Worm (Caenorhabditis elegans) whole organism, L1 larva: ENCODE measurements around the gene T01B7.5.

ENCODE experiments used
- F16B12.6 ChIP-seq: fragments of 150-350 bp; optimal IDR thresholded peaks from 2 replicates; lab custom pipeline; 2014; ENCODE audit warnings: missing biosample characterization, missing genetic modification characterization
- ceh-82 ChIP-seq, 3 experiments: fragments of 150-350 bp in 1 of 3; sonication (generic microtip) in 2 of 3; optimal IDR thresholded peaks; 2 replicates each; lab custom pipeline; 2014 to 2017; ENCODE audit warnings: missing biosample characterization in 3 of 3, missing genetic modification characterization in 3 of 3
- egl-27 ChIP-seq, 2 experiments: fragments of 150-350 bp in 1 of 2; sonication (generic microtip); optimal IDR thresholded peaks; 3 replicates each; lab custom pipeline; 2017 to 2018; ENCODE audit warnings: missing biosample characterization in 2 of 2, missing genetic modification characterization in 2 of 2, missing genetic modification reagents in 2 of 2
- elt-3 ChIP-seq, 6 experiments: fragments of 150-350 bp in 1 of 6; sonication (generic microtip); optimal IDR thresholded peaks; 2 replicates each; lab custom pipeline; 2017 to 2018; ENCODE audit warnings: missing biosample characterization in 6 of 6, missing genetic modification characterization in 6 of 6, inconsistent platforms in 1 of 6
- lsy-2 ChIP-seq, 2 experiments: fragments of 150-350 bp; optimal IDR thresholded peaks; 2 replicates each; lab custom pipeline; 2014; ENCODE audit warnings: missing biosample characterization in 2 of 2, missing genetic modification characterization in 2 of 2
- unc-130 ChIP-seq: fragments of 150-350 bp; optimal IDR thresholded peaks from 2 replicates; lab custom pipeline; 2017; ENCODE audit warnings: missing biosample characterization, missing genetic modification characterization, inconsistent platforms
- ztf-11 ChIP-seq, 2 experiments: sonication (generic microtip); optimal IDR thresholded peaks; 2 replicates each; lab custom pipeline; 2016 to 2017; ENCODE audit warnings: missing genetic modification characterization in 2 of 2, missing biosample characterization in 1 of 2, missing compliant biosample characterization in 1 of 2

- TF ChIP-seq ceh-82 (tag; optimal IDR thresholded peaks at IDR 0.05; lab: Kevin White, UChicago): no peak
- TF ChIP-seq unc-130 (tag; lab: Kevin White, UChicago): no peak
- no peak for TF ChIP-seq lsy-2 (tag; optimal IDR thresholded peaks at IDR 0.05; lab: Kevin White, UChicago)
- TF ChIP-seq elt-3 (tag; optimal IDR thresholded peaks at IDR 0.05; lab: Kevin White, UChicago): no peak
- TF ChIP-seq ztf-11 (tag; optimal IDR thresholded peaks at IDR 0.05; lab: Kevin White, UChicago): no peak
- no peak for TF ChIP-seq F16B12.6 (tag; lab: Kevin White, UChicago)
- no peak for TF ChIP-seq egl-27 (tag; optimal IDR thresholded peaks at IDR 0.05; lab: Kevin White, UChicago)
Measured at ce11 chrII:8751686-8752085, 35.1 kb downstream of the T01B7.5 start, which contains the start of gene atf-2.
